Fruit fly (Drosophila melanogaster): ENCODE measurements around the gene CG43675.

DNA sequence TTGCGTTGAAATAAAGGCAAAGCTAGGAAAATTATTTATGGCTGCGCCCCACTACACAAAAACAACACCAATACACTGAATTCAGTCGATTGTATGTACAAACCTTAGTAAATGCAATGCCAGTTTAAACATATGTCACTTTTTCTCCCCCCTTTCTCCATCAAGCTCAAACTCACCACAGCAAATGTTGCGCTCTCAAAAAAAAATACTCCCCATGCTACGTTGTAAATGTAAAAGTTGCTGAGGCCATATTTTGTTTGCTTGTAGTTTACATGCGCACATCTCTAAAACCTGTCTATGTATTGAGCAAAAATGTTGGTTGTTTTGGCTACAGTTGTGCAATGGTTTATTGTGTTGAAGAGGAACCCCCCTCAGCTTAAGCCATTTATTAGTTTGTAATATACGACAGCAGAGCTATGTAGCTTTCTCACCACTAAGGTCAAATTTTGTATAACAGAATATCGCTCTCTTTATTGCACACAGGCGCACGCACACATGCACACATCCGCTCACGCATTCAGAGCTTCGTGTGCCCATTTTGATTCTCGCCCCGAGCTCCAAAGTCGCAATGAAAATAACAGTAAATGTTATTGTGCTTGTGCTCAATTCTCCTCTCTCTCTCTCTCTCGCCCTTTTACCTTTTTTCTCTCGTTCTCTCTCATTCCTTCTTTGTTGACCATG is 2.6 kb upstream of the CG43675 start:
- TF ChIP-seq Dll (optimal IDR thresholded peaks at IDR 0.05) (no peak), CG8478 (optimal IDR thresholded peaks at IDR 0.05) (no peak), psq (optimal IDR thresholded peaks at IDR 0.05) (no peak), EcR (GFP tag; optimal IDR thresholded peaks at IDR 0.05) (no peak), usp (GFP tag; optimal IDR thresholded peaks at IDR 0.05) (no peak)

All from whole organism.